Worm (Caenorhabditis elegans) whole organism, L2 larva: ENCODE data around the gene srg-50.

Experiments
- C34F6.9 ChIP-seq: fragments of 150-350 bp; optimal IDR thresholded peaks from 2 replicates; lab custom pipeline; 2014; ENCODE audit warnings: missing biosample characterization, missing genetic modification characterization
- R02D3.7 ChIP-seq: fragments of 150-350 bp; optimal IDR thresholded peaks from 2 replicates; lab custom pipeline; 2014; ENCODE audit warnings: missing biosample characterization, missing genetic modification characterization
- alr-1 ChIP-seq: fragments of 150-350 bp; optimal IDR thresholded peaks from 2 replicates; lab custom pipeline; 2014; ENCODE audit warnings: missing biosample characterization, missing genetic modification characterization
- ama-1 ChIP-seq: fragments of 150-350 bp; optimal IDR thresholded peaks from 2 replicates; lab custom pipeline; 2018; ENCODE audit warnings: inconsistent platforms
- egl-27 ChIP-seq: sonication (generic microtip); optimal IDR thresholded peaks from 3 replicates; lab custom pipeline; 2017; ENCODE audit warnings: missing biosample characterization, missing genetic modification reagents, missing genetic modification characterization
- elt-3 ChIP-seq: sonication (generic microtip); optimal IDR thresholded peaks from 2 replicates; lab custom pipeline; 2017; ENCODE audit warnings: missing biosample characterization, missing genetic modification characterization
- lin-39 ChIP-seq: fragments of 150-350 bp; optimal IDR thresholded peaks from 2 replicates; lab custom pipeline; 2014; ENCODE audit warnings: missing biosample characterization, missing genetic modification reagents, missing genetic modification characterization
- lsy-2 ChIP-seq, 2 experiments: fragments of 150-350 bp in 1 of 2; sonication (generic microtip) in 1 of 2; optimal IDR thresholded peaks; 2 replicates each; lab custom pipeline; 2014 to 2017; ENCODE audit warnings: missing biosample characterization in 2 of 2, missing genetic modification characterization in 2 of 2
- mab-5 ChIP-seq: fragments of 150-350 bp; optimal IDR thresholded peaks from 2 replicates; lab custom pipeline; 2014; ENCODE audit warnings: missing biosample characterization, missing genetic modification characterization
- mdl-1 ChIP-seq, 2 experiments: fragments of 150-350 bp in 1 of 2; sonication (generic microtip) in 1 of 2; optimal IDR thresholded peaks; 2 replicates each; lab custom pipeline; 2017; ENCODE audit warnings: missing biosample characterization in 2 of 2, missing genetic modification characterization in 2 of 2
- nhr-11 ChIP-seq: fragments of 150-350 bp; optimal IDR thresholded peaks from 2 replicates; lab custom pipeline; 2014; ENCODE audit warnings: missing biosample characterization, missing genetic modification characterization
- nhr-25 ChIP-seq: fragments of 150-350 bp; sonication (generic microtip); optimal IDR thresholded peaks from 3 replicates; lab custom pipeline; 2014; ENCODE audit warnings: missing biosample characterization, missing genetic modification characterization
- nhr-6 ChIP-seq: fragments of 150-350 bp; optimal IDR thresholded peaks from 2 replicates; lab custom pipeline; 2014; ENCODE audit warnings: missing biosample characterization, missing genetic modification characterization
- unc-55 ChIP-seq: fragments of 150-350 bp; sonication (generic microtip); optimal IDR thresholded peaks from 3 replicates; lab custom pipeline; 2014; ENCODE audit warnings: missing biosample characterization, missing genetic modification reagents, missing genetic modification characterization

ce11 chrIV:7031019-7031418, 43.9 kb downstream of the srg-50 start:
- TF ChIP-seq lsy-2 (tag; optimal IDR thresholded peaks at IDR 0.05; lab: Kevin White, UChicago) (no peak), C34F6.9 (tag; lab: Kevin White, UChicago) (no peak), nhr-6 (tag; lab: Kevin White, UChicago) (no peak), R02D3.7 (no peak), ama-1 (lab: Kevin White, UChicago) (no peak), nhr-25 (tag; lab: Kevin White, UChicago) (no peak), egl-27 (tag; lab: Kevin White, UChicago) (no peak), elt-3 (tag; lab: Kevin White, UChicago) (no peak), nhr-11 (tag; lab: Kevin White, UChicago) (no peak), mdl-1 (tag; optimal IDR thresholded peaks at IDR 0.05; lab: Kevin White, UChicago) (no peak), unc-55 (peak; percentile 31), alr-1 (no peak), mab-5 (tag; lab: Kevin White, UChicago) (no peak), lin-39 (tag; lab: Kevin White, UChicago) (no peak)
